Fruit fly (Drosophila melanogaster): ENCODE data around the gene CG7824.

The CG7824 gene

DNA sequence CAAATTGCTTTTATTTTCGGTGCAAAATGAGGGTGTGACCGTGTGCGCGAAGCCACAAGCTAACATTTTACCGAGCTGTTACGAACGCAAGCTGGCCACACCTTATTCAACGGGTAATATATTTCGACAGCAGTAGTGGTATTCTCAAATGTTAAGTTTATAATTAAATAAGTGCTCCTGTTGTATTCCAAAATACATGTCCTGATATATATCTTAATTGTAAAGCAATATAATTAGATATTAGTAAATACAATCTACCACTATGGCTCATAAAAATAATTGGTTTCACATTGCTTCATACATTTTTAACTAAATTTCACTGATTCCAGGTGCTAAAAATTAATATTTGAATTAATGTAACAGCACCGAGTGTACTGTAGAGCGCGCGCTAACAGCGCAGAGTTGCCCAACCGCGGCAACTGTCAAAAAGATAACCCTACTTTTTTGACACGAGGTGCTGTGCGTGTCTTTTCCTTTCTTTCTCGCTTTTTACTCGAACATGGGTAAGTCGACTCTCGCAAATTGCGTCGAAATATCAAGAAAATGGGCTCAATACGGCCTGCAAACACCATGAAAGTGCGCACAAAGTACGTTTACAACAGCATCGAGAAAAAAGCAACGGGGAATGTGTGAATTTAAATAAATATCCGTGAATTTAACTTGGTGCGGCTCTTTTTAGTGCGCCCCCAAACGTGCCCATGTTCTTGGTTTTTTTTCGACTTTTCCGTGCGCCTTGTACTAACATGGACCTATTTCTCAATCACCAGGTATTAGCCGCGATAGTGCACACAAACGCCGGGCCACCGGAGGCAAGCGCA lies 2.9 kb upstream of the CG7824 start, which contains the start of the genes CG15514 and RpS8 (continued):
- TF ChIP-seq CG10979 (tag; optimal IDR thresholded peaks at IDR 0.05) (peak; percentile 49), Sry-β (GFP tag; optimal IDR thresholded peaks at IDR 0.05) (no peak), CG5953 (GFP tag; IDR thresholded peaks at IDR 0.05) (peak; percentile 42; the same call in 1 of the 2 replicates), CG4404 (GFP tag; IDR thresholded peaks at IDR 0.05) (no peak), en (GFP tag; optimal IDR thresholded peaks at IDR 0.05) (no peak), cad (GFP tag; optimal IDR thresholded peaks at IDR 0.05) (no peak), lola (GFP tag; optimal IDR thresholded peaks at IDR 0.05) (peak in 1 of 3 experiments; percentile 55), D19B (GFP tag; optimal IDR thresholded peaks at IDR 0.05) (peak; percentile 49), ash1 (GFP tag; optimal IDR thresholded peaks at IDR 0.05) (peak; percentile 31), CG6791 (GFP tag; IDR thresholded peaks at IDR 0.05; ENCODE audit: partially characterized antibody) (no peak), Usf (GFP tag; optimal IDR thresholded peaks at IDR 0.05) (peak; percentile 8), NC2β (GFP tag; optimal IDR thresholded peaks at IDR 0.05) (peak; percentile 93), Oli (tag; optimal IDR thresholded peaks at IDR 0.05) (peak; percentile 45), CG3995 (GFP tag; optimal IDR thresholded peaks at IDR 0.05) (peak; percentile 69), CG10366 (GFP tag; IDR thresholded peaks at IDR 0.05) (peak; percentile 31; the same call in 1 of the 2 replicates), stwl (tag; optimal IDR thresholded peaks at IDR 0.05) (peak; percentile 35), pnt (GFP tag; optimal IDR thresholded peaks at IDR 0.05) (no peak), CG32772 (GFP tag; IDR thresholded peaks at IDR 0.05) (no peak), Nf-YB (GFP tag; optimal IDR thresholded peaks at IDR 0.05) (peak; percentile 30), Ravus (GFP tag; IDR thresholded peaks at IDR 0.05) (no peak), CG16863 (GFP tag; optimal IDR thresholded peaks at IDR 0.05) (no peak), wdn (GFP tag; IDR thresholded peaks at IDR 0.05) (0 out of 2 replicates have a peak, but pooled peaks have one; percentile 4), CG9797 (GFP tag; optimal IDR thresholded peaks at IDR 0.05) (peak; percentile 71), btn (GFP tag; optimal IDR thresholded peaks at IDR 0.05) (no peak), prd (optimal IDR thresholded peaks at IDR 0.05) (no peak), prd (GFP tag; IDR thresholded peaks at IDR 0.05) (0 out of 3 replicates have a peak, but pooled peaks have one; percentile 51), bsh (GFP tag; optimal IDR thresholded peaks at IDR 0.05) (peak in 1 of 2 experiments; percentile 51), knrl (GFP tag; IDR thresholded peaks at IDR 0.05; ENCODE audit: partially characterized antibody) (no peak), CG11695 (GFP tag; IDR thresholded peaks at IDR 0.05) (0 out of 3 replicates have a peak, but pooled peaks have one; percentile 38), oc (tag; optimal IDR thresholded peaks at IDR 0.05) (peak; percentile 13), CG13424 (tag; optimal IDR thresholded peaks at IDR 0.05) (peak; percentile 72), eyg (GFP tag; optimal IDR thresholded peaks at IDR 0.05) (peak; percentile 39), slou (GFP tag; optimal IDR thresholded peaks at IDR 0.05) (no peak), Ets97D (GFP tag; optimal IDR thresholded peaks at IDR 0.05) (peak; percentile 97), Vsx1 (GFP tag; optimal IDR thresholded peaks at IDR 0.05) (no peak), tin (GFP tag; optimal IDR thresholded peaks at IDR 0.05) (peak; percentile 38), CG42726 (GFP tag; IDR thresholded peaks at IDR 0.05; ENCODE audit: partially characterized antibody) (no peak), hkb (optimal IDR thresholded peaks at IDR 0.05) (peak; percentile 77), hkb (GFP tag; IDR thresholded peaks at IDR 0.05) (peak; percentile 11; the same call in 1 of the 2 replicates), Nf-YC (tag; optimal IDR thresholded peaks at IDR 0.05) (peak; percentile 68), ftz-f1 (GFP tag; optimal IDR thresholded peaks at IDR 0.05) (no peak), PHDP (tag; optimal IDR thresholded peaks at IDR 0.05) (peak; percentile 57), Dek (tag; optimal IDR thresholded peaks at IDR 0.05) (peak; percentile 45), CG33557 (GFP tag; optimal IDR thresholded peaks at IDR 0.05) (no peak), Nf-YA (GFP tag; IDR thresholded peaks at IDR 0.05) (no peak), dm (GFP tag; optimal IDR thresholded peaks at IDR 0.05) (peak; percentile 99), CG1832 (GFP tag; optimal IDR thresholded peaks at IDR 0.05) (no peak), jumu (GFP tag; optimal IDR thresholded peaks at IDR 0.05) (no peak), CG33213 (GFP tag; optimal IDR thresholded peaks at IDR 0.05) (no peak)
